Worm (Caenorhabditis elegans) whole organism, L3 larva: ENCODE data around the gene his-61.

Experiments used
- R02D3.7 ChIP-seq: fragments of 150-350 bp; optimal IDR thresholded peaks from 2 replicates; lab custom pipeline; 2014; ENCODE audit warnings: missing biosample characterization, missing genetic modification characterization
- ZK546.5 ChIP-seq: sonication (generic microtip); optimal IDR thresholded peaks from 2 replicates; lab custom pipeline; 2017; ENCODE audit warnings: missing biosample characterization, missing genetic modification characterization
- ceh-16 ChIP-seq: sonication (generic microtip); optimal IDR thresholded peaks from 2 replicates; lab custom pipeline; 2017; ENCODE audit warnings: missing biosample characterization, missing genetic modification characterization
- ceh-82 ChIP-seq: fragments of 150-350 bp; optimal IDR thresholded peaks from 2 replicates; lab custom pipeline; 2014; ENCODE audit warnings: missing biosample characterization, missing genetic modification characterization
- ceh-9 ChIP-seq: sonication (generic microtip); optimal IDR thresholded peaks from 2 replicates; lab custom pipeline; 2018; ENCODE audit warnings: missing biosample characterization, missing genetic modification characterization
- daf-12 ChIP-seq: fragments of 150-350 bp; optimal IDR thresholded peaks from 2 replicates; lab custom pipeline; 2014; ENCODE audit warnings: missing biosample characterization, missing genetic modification reagents, missing genetic modification characterization
- egl-5 ChIP-seq: fragments of 150-350 bp; optimal IDR thresholded peaks from 2 replicates; lab custom pipeline; 2017; ENCODE audit warnings: missing biosample characterization, missing genetic modification reagents, missing genetic modification characterization, inconsistent platforms
- elt-1 ChIP-seq: fragments of 150-350 bp; optimal IDR thresholded peaks from 2 replicates; lab custom pipeline; 2014; ENCODE audit warnings: missing biosample characterization, missing genetic modification characterization
- elt-2 ChIP-seq: sonication (generic microtip); optimal IDR thresholded peaks from 2 replicates; lab custom pipeline; 2016; ENCODE audit warnings: missing genetic modification reagents, mild to moderate bottlenecking, missing genetic modification characterization, missing compliant biosample characterization
- elt-3 ChIP-seq, 3 experiments: fragments of 150-350 bp in 1 of 3; sonication (generic microtip) in 2 of 3; optimal IDR thresholded peaks; 2 replicates in 2 of 3; 4 replicates in 1 of 3; lab custom pipeline; 2014 to 2017; ENCODE audit warnings: missing biosample characterization in 3 of 3, missing genetic modification characterization in 3 of 3
- eor-1 ChIP-seq, 2 experiments: fragments of 150-350 bp; optimal IDR thresholded peaks; 2 replicates each; lab custom pipeline; 2014 to 2018; ENCODE audit warnings: missing biosample characterization in 2 of 2, missing genetic modification characterization in 2 of 2
- fkh-10 ChIP-seq: sonication (generic microtip); optimal IDR thresholded peaks from 2 replicates; lab custom pipeline; 2017; ENCODE audit warnings: missing biosample characterization, missing genetic modification reagents, missing genetic modification characterization
- fkh-2 ChIP-seq: fragments of 150-350 bp; optimal IDR thresholded peaks from 2 replicates; lab custom pipeline; 2014; ENCODE audit warnings: missing biosample characterization, missing genetic modification reagents, missing genetic modification characterization
- hmg-11 ChIP-seq: sonication (generic microtip); optimal IDR thresholded peaks from 2 replicates; lab custom pipeline; 2016; ENCODE audit warnings: missing genetic modification characterization, missing compliant biosample characterization
- lin-15B ChIP-seq: fragments of 150-350 bp; optimal IDR thresholded peaks from 2 replicates; lab custom pipeline; 2014; ENCODE audit warnings: missing biosample characterization, missing genetic modification characterization
- lin-39 ChIP-seq: fragments of 150-350 bp; optimal IDR thresholded peaks from 2 replicates; lab custom pipeline; 2018; ENCODE audit warnings: missing biosample characterization, missing genetic modification reagents, missing genetic modification characterization
- lsy-12 ChIP-seq: sonication (generic microtip); optimal IDR thresholded peaks from 2 replicates; lab custom pipeline; 2016; ENCODE audit warnings: mild to moderate bottlenecking, missing genetic modification characterization, missing compliant biosample characterization
- mml-1 ChIP-seq: fragments of 150-350 bp; sonication (generic microtip); optimal IDR thresholded peaks from 3 replicates; lab custom pipeline; 2014; ENCODE audit warnings: missing biosample characterization, missing genetic modification characterization
- nfya-1 ChIP-seq: sonication (generic microtip); optimal IDR thresholded peaks from 2 replicates; lab custom pipeline; 2017; ENCODE audit warnings: missing genetic modification characterization, mild to moderate bottlenecking, missing compliant biosample characterization, antibody characterized with exemption, moderate library complexity; ENCODE audit not compliant: insufficient read depth
- nhr-11 ChIP-seq: fragments of 150-350 bp; optimal IDR thresholded peaks from 2 replicates; lab custom pipeline; 2014; ENCODE audit warnings: missing biosample characterization, missing genetic modification characterization
- nhr-12 ChIP-seq: fragments of 150-350 bp; optimal IDR thresholded peaks from 2 replicates; lab custom pipeline; 2014; ENCODE audit warnings: missing biosample characterization, missing genetic modification characterization
- nhr-237 ChIP-seq: fragments of 150-350 bp; optimal IDR thresholded peaks from 2 replicates; lab custom pipeline; 2014; ENCODE audit warnings: missing biosample characterization, missing genetic modification characterization
- nhr-25 ChIP-seq: sonication (generic microtip); optimal IDR thresholded peaks from 2 replicates; lab custom pipeline; 2017; ENCODE audit warnings: missing biosample characterization, missing genetic modification characterization
- nhr-28 ChIP-seq: fragments of 150-350 bp; optimal IDR thresholded peaks from 2 replicates; lab custom pipeline; 2014; ENCODE audit warnings: missing biosample characterization, missing genetic modification characterization
- nhr-43 ChIP-seq: sonication (generic microtip); optimal IDR thresholded peaks from 2 replicates; lab custom pipeline; 2016; ENCODE audit warnings: mild to moderate bottlenecking, missing genetic modification characterization, missing compliant biosample characterization; ENCODE audit not compliant: poor library complexity, severe bottlenecking
- nhr-67 ChIP-seq: fragments of 150-350 bp; optimal IDR thresholded peaks from 2 replicates; lab custom pipeline; 2014; ENCODE audit warnings: missing biosample characterization, missing genetic modification characterization
- nhr-77 ChIP-seq: fragments of 150-350 bp; optimal IDR thresholded peaks from 2 replicates; lab custom pipeline; 2014; ENCODE audit warnings: missing biosample characterization, missing genetic modification characterization
- pha-4 ChIP-seq: fragments of 150-350 bp; optimal IDR thresholded peaks from 2 replicates; lab custom pipeline; 2014; ENCODE audit warnings: missing biosample characterization, missing genetic modification reagents, missing genetic modification characterization
- pqm-1 ChIP-seq: fragments of 150-350 bp; optimal IDR thresholded peaks from 2 replicates; lab custom pipeline; 2017; ENCODE audit warnings: missing biosample characterization, missing genetic modification characterization, inconsistent platforms
- sea-2 ChIP-seq: fragments of 150-350 bp; sonication (generic microtip); optimal IDR thresholded peaks from 4 replicates; lab custom pipeline; 2014; ENCODE audit warnings: missing biosample characterization, missing genetic modification reagents, missing genetic modification characterization
- skn-1 ChIP-seq: fragments of 150-350 bp; optimal IDR thresholded peaks from 2 replicates; lab custom pipeline; 2014; ENCODE audit warnings: missing biosample characterization, missing genetic modification characterization
- tbx-2 ChIP-seq: sonication (generic microtip); optimal IDR thresholded peaks from 2 replicates; lab custom pipeline; 2016; ENCODE audit warnings: mild to moderate bottlenecking, missing genetic modification characterization, missing compliant biosample characterization
- unc-62 ChIP-seq: fragments of 150-350 bp; sonication (generic microtip); optimal IDR thresholded peaks from 4 replicates; lab custom pipeline; 2014; ENCODE audit warnings: missing biosample characterization, missing genetic modification reagents, missing genetic modification characterization
- zag-1 ChIP-seq: fragments of 150-350 bp; optimal IDR thresholded peaks from 2 replicates; lab custom pipeline; 2014; ENCODE audit warnings: missing biosample characterization, missing genetic modification characterization
- ztf-11 ChIP-seq: fragments of 150-350 bp; optimal IDR thresholded peaks from 2 replicates; lab custom pipeline; 2014; ENCODE audit warnings: missing biosample characterization, missing genetic modification characterization
- ztf-4 ChIP-seq: fragments of 150-350 bp; optimal IDR thresholded peaks from 2 replicates; lab custom pipeline; 2014; ENCODE audit warnings: missing biosample characterization, missing genetic modification characterization

his-61 gene

DNA sequence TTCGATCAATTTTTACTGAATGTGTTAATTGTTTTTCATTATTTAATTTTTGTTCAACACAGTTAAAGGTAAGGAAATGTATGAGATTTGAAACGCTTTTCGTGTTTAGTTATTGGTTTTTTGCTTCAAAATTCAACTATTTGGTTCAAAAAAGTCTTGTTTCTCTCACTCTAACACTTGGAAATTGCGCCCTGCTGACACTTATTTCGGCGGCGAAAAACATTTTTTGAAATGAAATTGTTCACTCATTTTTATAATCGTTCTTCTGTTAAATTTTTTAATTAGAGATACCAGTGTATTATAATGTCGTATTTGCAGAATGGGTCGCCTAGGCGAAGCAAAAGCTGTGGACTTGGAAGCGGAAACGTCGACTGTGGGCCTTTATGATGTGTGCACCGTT, 7.9 kb downstream of the his-61 start, which contains the start of gene rod-1:
TSS of gene rod-1 (plus strand) at position 319 of the 400 bp plus-strand sequence.
- no peak for TF ChIP-seq ceh-16 (tag; lab: Kevin White, UChicago)
- TF ChIP-seq egl-5 (tag; lab: Kevin White, UChicago) = no peak
- no peak for TF ChIP-seq lin-15B (tag; lab: Kevin White, UChicago)
- no peak for TF ChIP-seq unc-62 (GFP tag; lab: Kevin White, UChicago)
- TF ChIP-seq pha-4 (tag; lab: Kevin White, UChicago) = no peak
- TF ChIP-seq ztf-4 (tag; lab: Kevin White, UChicago) = no peak
- TF ChIP-seq fkh-2 (tag; lab: Kevin White, UChicago) = no peak
- TF ChIP-seq nhr-25 (tag; lab: Kevin White, UChicago) = no peak
- TF ChIP-seq nhr-28 (tag; lab: Kevin White, UChicago) = no peak
- no peak for TF ChIP-seq lsy-12 (tag; lab: Kevin White, UChicago)
- no peak for TF ChIP-seq mml-1 (tag; lab: Kevin White, UChicago)
- TF ChIP-seq nhr-77 (tag; lab: Kevin White, UChicago) = no peak
- TF ChIP-seq elt-1 (tag; lab: Kevin White, UChicago) = no peak
- TF ChIP-seq pqm-1 (tag; lab: Kevin White, UChicago) = no peak
- TF ChIP-seq nfya-1 = no peak
- no peak for TF ChIP-seq nhr-237
- TF ChIP-seq hmg-11 (tag; lab: Kevin White, UChicago) = no peak
- TF ChIP-seq ZK546.5 = no peak

DNA sequence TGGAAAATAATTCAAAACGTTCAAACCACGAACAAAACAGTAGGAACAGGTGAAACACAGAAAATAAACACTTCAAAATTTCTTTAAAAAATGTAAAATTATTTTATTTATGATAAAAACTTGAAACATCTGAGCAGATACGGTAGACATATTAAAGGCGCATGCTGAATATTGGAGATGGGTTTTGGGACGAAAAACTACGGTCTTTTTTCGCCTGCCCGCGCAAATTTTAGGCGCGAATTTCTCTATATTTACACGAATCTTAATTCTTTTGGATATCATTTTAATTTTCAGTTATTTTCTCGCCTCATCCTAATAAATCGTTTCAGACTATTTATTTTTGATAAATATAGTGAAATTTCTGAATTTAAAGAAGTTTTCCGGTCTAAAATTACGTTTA, 8.3 kb downstream of the his-61 start:
- TF ChIP-seq nhr-25 (tag; lab: Kevin White, UChicago) (no peak), nhr-237 (no peak), eor-1 (tag; optimal IDR thresholded peaks at IDR 0.05; lab: Kevin White, UChicago) (no peak), mml-1 (tag; lab: Kevin White, UChicago) (no peak)

DNA sequence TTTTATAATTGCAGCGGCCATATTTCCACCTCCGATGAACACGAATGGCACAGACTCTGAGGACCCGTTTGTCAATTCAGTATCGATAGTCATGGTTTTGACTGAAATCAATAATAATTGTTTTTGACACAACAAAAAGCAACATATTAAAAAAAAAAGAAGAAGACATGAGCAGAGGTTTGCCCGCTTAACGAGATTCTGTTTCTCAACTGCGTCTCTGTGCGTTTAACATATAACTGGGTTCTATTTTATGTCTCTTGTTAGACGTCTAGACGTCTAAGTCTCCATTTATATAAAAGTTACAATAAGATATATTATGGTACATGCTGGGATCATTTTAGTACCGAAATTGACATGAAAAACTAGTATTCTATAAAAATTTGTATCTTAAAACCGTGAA, 8.8 kb downstream of the his-61 start, which contains the start of gene pycr-4:
TSS of gene pycr-4 (minus strand) at position 101 of the 400 bp plus-strand sequence.
- TF ChIP-seq ceh-9 (tag; lab: Kevin White, UChicago) (no peak), daf-12 (tag; lab: Kevin White, UChicago) (no peak), elt-1 (tag; lab: Kevin White, UChicago) (no peak), ZK546.5 (no peak), ztf-4 (tag; lab: Kevin White, UChicago) (no peak), fkh-10 (no peak), ztf-11 (tag; lab: Kevin White, UChicago) (no peak), nhr-11 (tag; lab: Kevin White, UChicago) (no peak), nhr-12 (tag; lab: Kevin White, UChicago) (no peak), nhr-25 (tag; lab: Kevin White, UChicago) (no peak), lin-15B (tag; lab: Kevin White, UChicago) (no peak), egl-5 (tag; lab: Kevin White, UChicago) (no peak), R02D3.7 (tag; lab: Kevin White, UChicago) (no peak), hmg-11 (tag; lab: Kevin White, UChicago) (no peak), unc-62 (GFP tag; lab: Kevin White, UChicago) (no peak), nhr-67 (tag; lab: Kevin White, UChicago) (no peak), zag-1 (tag; lab: Kevin White, UChicago) (no peak), skn-1 (tag; lab: Kevin White, UChicago) (no peak), pha-4 (tag; lab: Kevin White, UChicago) (no peak)
- TF ChIP-seq, all 47 proteins: peak for 0

DNA sequence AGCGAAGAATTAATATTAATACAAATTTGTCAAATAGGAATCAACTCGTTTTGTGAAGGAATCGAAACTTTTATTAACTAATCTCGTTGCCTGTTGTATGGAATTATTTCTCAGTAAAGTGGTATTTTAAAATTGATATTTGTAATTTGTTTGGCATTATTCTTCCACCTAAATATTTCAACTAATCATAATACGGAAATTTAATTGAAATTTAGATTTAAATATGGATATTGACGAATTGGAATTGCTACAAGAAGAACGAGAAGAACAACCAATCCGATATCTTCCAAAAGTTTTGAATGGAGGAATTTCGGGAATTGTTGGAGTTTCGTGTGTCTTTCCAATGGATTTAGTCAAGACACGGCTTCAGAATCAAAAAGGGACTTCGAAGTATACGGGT, 11.2 kb downstream of the his-61 start, which contains the start of gene slc-25A18.2:
TSS of gene slc-25A18.2 (plus strand) at position 216 of the 400 bp plus-strand sequence.
- no peak for TF ChIP-seq nhr-67 (tag; lab: Kevin White, UChicago)
- no peak for TF ChIP-seq tbx-2 (tag; lab: Kevin White, UChicago)
- TF ChIP-seq sea-2 (GFP tag; lab: Kevin White, UChicago) = no peak
- TF ChIP-seq unc-62 (GFP tag; lab: Kevin White, UChicago) = no peak
- TF ChIP-seq nhr-77 (tag; lab: Kevin White, UChicago) = no peak
- TF ChIP-seq elt-2 (tag; lab: Kevin White, UChicago) = no peak
- TF ChIP-seq fkh-2 (tag; lab: Kevin White, UChicago) = no peak
- TF ChIP-seq ceh-82 (tag; lab: Kevin White, UChicago) = no peak
- TF ChIP-seq elt-3 (tag; optimal IDR thresholded peaks at IDR 0.05; lab: Kevin White, UChicago) = no peak
- TF ChIP-seq nhr-25 (tag; lab: Kevin White, UChicago) = no peak
- no peak for TF ChIP-seq pha-4 (tag; lab: Kevin White, UChicago)
- no peak for TF ChIP-seq egl-5 (tag; lab: Kevin White, UChicago)
- no peak for TF ChIP-seq ceh-9 (tag; lab: Kevin White, UChicago)
- TF ChIP-seq nhr-43 (tag; lab: Kevin White, UChicago) = no peak
- TF ChIP-seq ZK546.5 = no peak
- no peak for TF ChIP-seq lin-15B (tag; lab: Kevin White, UChicago)
- no peak for TF ChIP-seq eor-1 (tag; optimal IDR thresholded peaks at IDR 0.05; lab: Kevin White, UChicago)
- TF ChIP-seq lin-39 (tag; lab: Kevin White, UChicago) = no peak
- TF ChIP-seq daf-12 (tag; lab: Kevin White, UChicago) = no peak
- TF ChIP-seq nfya-1 = no peak
- TF ChIP-seq, all 47 proteins: peak for 0
